Fruit fly (Drosophila melanogaster) whole organism, wandering third instar larva: ENCODE data around the gene CG3726.

Experiments
- Abd-B ChIP-seq: fragments of >200 bp; optimal IDR thresholded peaks from 2 replicates; lab custom pipeline; 2017; ENCODE audit warnings: missing biosample characterization, missing genetic modification characterization
- CG9705 ChIP-seq: fragments of 200-800 bp; sonication (Bioruptor generic); optimal IDR thresholded peaks from 2 replicates; lab custom pipeline; 2018; ENCODE audit warnings: missing biosample characterization, mild to moderate bottlenecking, missing genetic modification characterization
- Dfd ChIP-seq: fragments of >200 bp; optimal IDR thresholded peaks from 2 replicates; lab custom pipeline; 2017; ENCODE audit warnings: missing biosample characterization, missing genetic modification characterization
- Dif ChIP-seq: fragments of 200-275, 200-300 bp; sonication (Bioruptor generic); optimal IDR thresholded peaks from 2 replicates; lab custom pipeline; 2018; ENCODE audit warnings: missing biosample characterization, missing genetic modification characterization; ENCODE audit not compliant: partially characterized antibody
- Hnf4 ChIP-seq: fragments of 200-800 bp; sonication (Bioruptor generic); optimal IDR thresholded peaks from 2 replicates; lab custom pipeline; 2016; ENCODE audit warnings: missing biosample characterization, mild to moderate bottlenecking, missing genetic modification characterization
- Vsx2 ChIP-seq: fragments of 200-300, 225-300 bp; sonication (Bioruptor generic); optimal IDR thresholded peaks from 2 replicates; lab custom pipeline; 2018; ENCODE audit warnings: missing biosample characterization, missing genetic modification characterization; ENCODE audit not compliant: partially characterized antibody
- dmrt93B ChIP-seq: fragments of 200-800 bp; sonication (Bioruptor generic); optimal IDR thresholded peaks from 2 replicates; lab custom pipeline; 2018; ENCODE audit warnings: missing biosample characterization, mild to moderate bottlenecking, missing genetic modification characterization
- h ChIP-seq: fragments of 200-800 bp; sonication (Bioruptor generic); optimal IDR thresholded peaks from 3 replicates; lab custom pipeline; 2016; ENCODE audit warnings: missing biosample characterization, mild to moderate bottlenecking, missing genetic modification characterization
- lola ChIP-seq: fragments of >200 bp; optimal IDR thresholded peaks from 2 replicates; lab custom pipeline; 2017; ENCODE audit warnings: missing biosample characterization, missing genetic modification characterization
- psq ChIP-seq: fragments of 200-800 bp; sonication (Bioruptor generic); optimal IDR thresholded peaks from 3 replicates; lab custom pipeline; 2017; ENCODE audit warnings: missing biosample characterization, mild to moderate bottlenecking, missing genetic modification characterization, moderate library complexity
- sv ChIP-seq: fragments of 200-800 bp; sonication (Bioruptor generic); optimal IDR thresholded peaks from 3 replicates; lab custom pipeline; 2016; ENCODE audit warnings: missing biosample characterization, missing genetic modification characterization
- usp ChIP-seq: fragments of >200 bp; optimal IDR thresholded peaks from 2 replicates; lab custom pipeline; 2017; ENCODE audit warnings: missing biosample characterization, missing genetic modification characterization

dm6 chrX:5980883-5981282, 64.0 kb downstream of the CG3726 start:
- TF ChIP-seq Hnf4 (peak; percentile 96), sv (GFP tag; lab: Kevin White, UChicago) (peak; percentile 2), Dif (GFP tag; lab: Kevin White, UChicago) (no peak), usp (no peak), dmrt93B (GFP tag; lab: Kevin White, UChicago) (peak; percentile 90), lola (GFP tag; lab: Kevin White, UChicago) (no peak), Abd-B (no peak), psq (peak; percentile 83), h (GFP tag; lab: Kevin White, UChicago) (peak; percentile 94), Vsx2 (GFP tag; lab: Kevin White, UChicago) (no peak), CG9705 (peak; percentile 60), Dfd (GFP tag; lab: Kevin White, UChicago) (no peak)
